Worm (Caenorhabditis elegans) whole organism, young adult: ENCODE results near the gene arr-1.

ENCODE experiments used
- B0035.1 ChIP-seq: sonication (generic microtip); optimal IDR thresholded peaks from 2 replicates; lab custom pipeline; 2016; ENCODE audit warnings: missing genetic modification characterization, mild to moderate bottlenecking, missing compliant biosample characterization, missing genotype, missing genetic modification reagents
- D2030.7 ChIP-seq: fragments of 200-800 bp; sonication (Bioruptor generic); IDR thresholded peaks from 2 replicates; pipeline ENCODE4 v1.3.6; 2022; ENCODE audit warnings: missing genetic modification reagents, missing genetic modification characterization, missing compliant biosample characterization
- F33H1.4 ChIP-seq: fragments of 200-800 bp; sonication (Bioruptor generic); IDR thresholded peaks from 2 replicates; pipeline ENCODE4 v1.3.6; 2022; ENCODE audit warnings: missing genetic modification reagents, missing genetic modification characterization, missing compliant biosample characterization
- F57A8.1 ChIP-seq: fragments of 200-800 bp; sonication (Bioruptor generic); optimal IDR thresholded peaks from 2 replicates; lab custom pipeline; 2018; ENCODE audit warnings: mild to moderate bottlenecking, missing genetic modification characterization, moderate library complexity, missing compliant biosample characterization
- F57C9.4 ChIP-seq: sonication (generic microtip); optimal IDR thresholded peaks from 2 replicates; lab custom pipeline; 2017; ENCODE audit warnings: mild to moderate bottlenecking, missing genetic modification characterization, missing compliant biosample characterization
- K12H6.12 ChIP-seq: fragments of 200-800 bp; sonication (Bioruptor generic); optimal IDR thresholded peaks from 2 replicates; lab custom pipeline; 2018; ENCODE audit warnings: mild to moderate bottlenecking, missing genetic modification characterization, missing compliant biosample characterization
- T07F8.4 ChIP-seq: sonication (generic microtip); optimal IDR thresholded peaks from 2 replicates; lab custom pipeline; 2016; ENCODE audit warnings: mild to moderate bottlenecking, missing genetic modification characterization, moderate library complexity, missing compliant biosample characterization
- Y67H2A.10 ChIP-seq: fragments of 200-800 bp; sonication (Bioruptor generic); conservative IDR thresholded peaks from 2 replicates; pipeline ENCODE4 v1.3.6; 2022; ENCODE audit warnings: missing genetic modification reagents, missing genetic modification characterization, missing compliant biosample characterization
- Y95B8A.8 ChIP-seq: fragments of 200-800 bp; sonication (Bioruptor generic); IDR thresholded peaks from 2 replicates; pipeline ENCODE4 v1.3.6; 2022; ENCODE audit warnings: missing genetic modification reagents, missing genetic modification characterization, missing compliant biosample characterization
- ZK185.1 ChIP-seq: sonication (generic microtip); optimal IDR thresholded peaks from 2 replicates; lab custom pipeline; 2016; ENCODE audit warnings: mild to moderate bottlenecking, missing genetic modification characterization, missing compliant biosample characterization; ENCODE audit not compliant: poor library complexity, severe bottlenecking
- aptf-3 ChIP-seq: fragments of 200-800 bp; sonication (Bioruptor generic); IDR thresholded peaks from 2 replicates; pipeline ENCODE4 v1.3.6; 2022; ENCODE audit warnings: missing genetic modification characterization, missing compliant biosample characterization
- attf-3 ChIP-seq: fragments of 200-800 bp; sonication (Bioruptor generic); conservative IDR thresholded peaks from 2 replicates; pipeline ENCODE4 v1.3.6; 2022; ENCODE audit warnings: missing genetic modification reagents, missing genetic modification characterization, missing compliant biosample characterization
- attf-5 ChIP-seq: fragments of 200-800 bp; sonication (Bioruptor generic); optimal IDR thresholded peaks from 2 replicates; lab custom pipeline; 2018; ENCODE audit warnings: mild to moderate bottlenecking, missing genetic modification characterization, missing compliant biosample characterization
- bed-2 ChIP-seq: fragments of 200-800 bp; sonication (Bioruptor generic); IDR thresholded peaks from 2 replicates; pipeline ENCODE4 v1.3.6; 2022; ENCODE audit warnings: missing genetic modification reagents, missing genetic modification characterization, missing compliant biosample characterization
- cebp-1 ChIP-seq, 2 experiments: fragments of 200-800 bp in 1 of 2; sonication (Bioruptor generic) in 1 of 2; sonication (generic microtip) in 1 of 2; IDR thresholded peaks in 1 of 2; optimal IDR thresholded peaks in 1 of 2; 2 replicates each; pipeline versions ENCODE4 v1.3.6 to Lab custom; 2017 to 2022; ENCODE audit warnings: missing compliant biosample characterization in 2 of 2, missing genetic modification characterization in 2 of 2, mild to moderate bottlenecking in 1 of 2, missing genetic modification reagents in 1 of 2, moderate library complexity in 1 of 2
- ceh-40 ChIP-seq: fragments of 200-800 bp; sonication (Bioruptor generic); IDR thresholded peaks from 2 replicates; pipeline ENCODE4 v1.3.6; 2022; ENCODE audit warnings: missing genetic modification characterization, missing compliant biosample characterization
- chd-7 ChIP-seq: sonication (generic microtip); optimal IDR thresholded peaks from 2 replicates; lab custom pipeline; 2016; ENCODE audit warnings: mild to moderate bottlenecking, missing genetic modification characterization, moderate library complexity, missing compliant biosample characterization
- die-1 ChIP-seq: sonication (generic microtip); optimal IDR thresholded peaks from 2 replicates; lab custom pipeline; 2016; ENCODE audit warnings: missing genotype, mild to moderate bottlenecking, missing genetic modification characterization, missing compliant biosample characterization
- dpl-1 ChIP-seq: fragments of 150-350 bp; optimal IDR thresholded peaks from 2 replicates; lab custom pipeline; 2014; ENCODE audit warnings: missing biosample characterization, missing genetic modification reagents, missing genetic modification characterization
- ets-4 ChIP-seq: fragments of 200-800 bp; sonication (Bioruptor generic); optimal IDR thresholded peaks from 2 replicates; lab custom pipeline; 2018; ENCODE audit warnings: mild to moderate bottlenecking, missing genetic modification characterization, missing compliant biosample characterization
- fkh-3 ChIP-seq: sonication (generic microtip); optimal IDR thresholded peaks from 2 replicates; lab custom pipeline; 2016; ENCODE audit warnings: mild to moderate bottlenecking, missing genetic modification characterization, missing compliant biosample characterization
- him-1 ChIP-seq: sonication (generic microtip); optimal IDR thresholded peaks from 2 replicates; lab custom pipeline; 2016; ENCODE audit warnings: missing genotype, missing genetic modification reagents, missing genetic modification characterization, missing compliant biosample characterization
- hlh-12 ChIP-seq: sonication (generic microtip); optimal IDR thresholded peaks from 2 replicates; lab custom pipeline; 2016; ENCODE audit warnings: missing genetic modification characterization, missing compliant biosample characterization
- hlh-26 ChIP-seq: fragments of 200-800 bp; sonication (Bioruptor generic); conservative IDR thresholded peaks from 2 replicates; pipeline ENCODE4 v1.3.6; 2022; ENCODE audit warnings: missing genetic modification reagents, missing genetic modification characterization, missing compliant biosample characterization
- hmg-1.2 ChIP-seq: fragments of 200-800 bp; sonication (Bioruptor generic); IDR thresholded peaks from 2 replicates; pipeline ENCODE4 v1.3.6; 2022; ENCODE audit warnings: missing genetic modification reagents, missing genetic modification characterization, missing compliant biosample characterization
- lsl-1 ChIP-seq: fragments of 200-800 bp; sonication (Bioruptor generic); optimal IDR thresholded peaks from 2 replicates; lab custom pipeline; 2018; ENCODE audit warnings: mild to moderate bottlenecking, missing genetic modification characterization, moderate library complexity, missing compliant biosample characterization
- lsy-27 ChIP-seq: sonication (generic microtip); optimal IDR thresholded peaks from 2 replicates; lab custom pipeline; 2017; ENCODE audit warnings: missing genetic modification characterization, mild to moderate bottlenecking, missing compliant biosample characterization, antibody characterized with exemption, missing genotype, borderline replicate concordance; ENCODE audit not compliant: insufficient read depth
- mes-4 ChIP-seq: sonication (generic microtip); optimal IDR thresholded peaks from 2 replicates; lab custom pipeline; 2016; ENCODE audit warnings: missing genotype, missing genetic modification characterization, missing compliant biosample characterization
- mxl-1 ChIP-seq: sonication (generic microtip); optimal IDR thresholded peaks from 2 replicates; lab custom pipeline; 2016; ENCODE audit warnings: missing genetic modification characterization, missing compliant biosample characterization
- nfya-1 ChIP-seq: sonication (generic microtip); optimal IDR thresholded peaks from 2 replicates; lab custom pipeline; 2017; ENCODE audit warnings: antibody characterized with exemption, missing compliant biosample characterization, missing genetic modification characterization, borderline replicate concordance; ENCODE audit not compliant: insufficient read depth
- nhr-80 ChIP-seq: sonication (generic microtip); optimal IDR thresholded peaks from 2 replicates; lab custom pipeline; 2016; ENCODE audit warnings: missing genetic modification characterization, missing compliant biosample characterization
- rcor-1 ChIP-seq: fragments of 200-800 bp; sonication (Bioruptor generic); IDR thresholded peaks from 2 replicates; pipeline ENCODE4 v1.3.6; 2022; ENCODE audit warnings: missing genetic modification reagents, missing genetic modification characterization, missing compliant biosample characterization
- rec-8 ChIP-seq, 2 experiments: sonication (generic microtip); optimal IDR thresholded peaks; 2 replicates each; lab custom pipeline; 2016; ENCODE audit warnings: mild to moderate bottlenecking in 2 of 2, missing genetic modification characterization in 2 of 2, missing genetic modification reagents in 2 of 2, missing genotype in 2 of 2, missing biosample characterization in 1 of 2, missing compliant biosample characterization in 1 of 2, moderate library complexity in 1 of 2
- rpc-1 ChIP-seq, 2 experiments: fragments of 150-350 bp in 1 of 2; sonication (generic microtip) in 1 of 2; optimal IDR thresholded peaks; 2 replicates each; lab custom pipeline; 2014 to 2018; ENCODE audit warnings: missing biosample characterization in 1 of 2, missing genetic modification characterization in 1 of 2, missing genetic modification reagents in 1 of 2, missing genotype in 1 of 2
- snpc-1.1 ChIP-seq: sonication (generic microtip); optimal IDR thresholded peaks from 2 replicates; lab custom pipeline; 2017; ENCODE audit warnings: missing genetic modification characterization, mild to moderate bottlenecking, missing compliant biosample characterization, antibody characterized with exemption, moderate library complexity, missing genotype, missing genetic modification reagents; ENCODE audit not compliant: insufficient read depth
- snpc-1.3 ChIP-seq: sonication (generic microtip); optimal IDR thresholded peaks from 2 replicates; lab custom pipeline; 2017; ENCODE audit warnings: missing genetic modification characterization, mild to moderate bottlenecking, missing compliant biosample characterization, antibody characterized with exemption, moderate library complexity, missing genotype, missing genetic modification reagents; ENCODE audit not compliant: insufficient read depth
- tbx-9 ChIP-seq: sonication (generic microtip); optimal IDR thresholded peaks from 2 replicates; lab custom pipeline; 2016; ENCODE audit warnings: borderline replicate concordance, missing genetic modification characterization, inconsistent platforms, missing compliant biosample characterization
- unc-130 ChIP-seq: sonication (generic microtip); optimal IDR thresholded peaks from 2 replicates; lab custom pipeline; 2016; ENCODE audit warnings: missing genetic modification reagents, missing genetic modification characterization, missing compliant biosample characterization
- zfh-2 ChIP-seq: fragments of 200-800 bp; sonication (Bioruptor generic); conservative IDR thresholded peaks from 2 replicates; pipeline ENCODE4 v1.3.6; 2022; ENCODE audit warnings: missing genetic modification reagents, missing genetic modification characterization, missing compliant biosample characterization
- zim-3 ChIP-seq: sonication (generic microtip); optimal IDR thresholded peaks from 2 replicates; lab custom pipeline; 2017; ENCODE audit warnings: mild to moderate bottlenecking, missing genetic modification characterization, moderate library complexity, missing compliant biosample characterization
- ztf-22 ChIP-seq: fragments of 200-800 bp; sonication (Bioruptor generic); optimal IDR thresholded peaks from 2 replicates; lab custom pipeline; 2018; ENCODE audit warnings: mild to moderate bottlenecking, missing genetic modification characterization, moderate library complexity, missing compliant biosample characterization
- ztf-26 ChIP-seq: sonication (generic microtip); optimal IDR thresholded peaks from 2 replicates; lab custom pipeline; 2017; ENCODE audit warnings: missing genetic modification characterization, missing compliant biosample characterization
- ztf-3 ChIP-seq: fragments of 200-800 bp; sonication (Bioruptor generic); optimal IDR thresholded peaks from 2 replicates; lab custom pipeline; 2018; ENCODE audit warnings: mild to moderate bottlenecking, missing genetic modification characterization, missing compliant biosample characterization

arr-1 gene

DNA sequence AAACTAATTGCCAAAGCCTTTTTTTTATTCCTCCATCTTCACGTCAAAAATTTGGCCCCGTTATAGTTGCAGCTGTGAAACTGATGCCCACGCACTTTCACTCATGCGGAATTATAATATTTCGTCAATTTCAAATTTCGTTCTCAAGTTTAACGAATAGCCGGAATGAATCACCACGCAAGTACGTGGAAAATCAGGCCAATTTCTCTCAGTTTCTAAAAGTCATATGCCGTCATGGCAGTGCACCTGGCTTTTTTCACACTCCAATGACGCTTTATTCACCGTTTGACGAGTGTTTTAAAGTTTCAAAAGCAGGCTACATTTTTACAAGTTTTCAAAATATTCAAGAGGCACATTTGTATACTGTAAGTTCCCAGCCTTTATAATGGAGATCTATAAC lies 2.7 kb upstream of the arr-1 start:
- no peak for TF ChIP-seq chd-7 (tag; lab: Kevin White, UChicago)
- TF ChIP-seq rec-8 (tag; optimal IDR thresholded peaks at IDR 0.05; lab: Kevin White, UChicago): no peak
- TF ChIP-seq hlh-26 (GFP tag; lab: Robert Waterston, UW): no peak
- no peak for TF ChIP-seq T07F8.4
- TF ChIP-seq rcor-1 (GFP tag; lab: Robert Waterston, UW): no peak
- TF ChIP-seq F57A8.1: no peak
- TF ChIP-seq dpl-1 (GFP tag; lab: Kevin White, UChicago): no peak
- no peak for TF ChIP-seq tbx-9 (tag; lab: Kevin White, UChicago)
- TF ChIP-seq cebp-1 (GFP tag; IDR thresholded peaks at IDR 0.05; lab: Robert Waterston, UW): no peak
- no peak for TF ChIP-seq cebp-1 (tag; optimal IDR thresholded peaks at IDR 0.05; lab: Kevin White, UChicago)
- TF ChIP-seq nhr-80: no peak
- TF ChIP-seq rpc-1 (optimal IDR thresholded peaks at IDR 0.05; lab: Kevin White, UChicago): no peak
- TF ChIP-seq rpc-1 (tag; optimal IDR thresholded peaks at IDR 0.05; lab: Kevin White, UChicago): no peak
- no peak for TF ChIP-seq B0035.1 (tag; lab: Kevin White, UChicago)
- TF ChIP-seq unc-130: no peak
- no peak for TF ChIP-seq F57C9.4 (tag; lab: Kevin White, UChicago)
- TF ChIP-seq hlh-12 (tag; lab: Kevin White, UChicago): no peak
- TF ChIP-seq D2030.7 (GFP tag; lab: Robert Waterston, UW): no peak
- TF ChIP-seq aptf-3 (GFP tag; lab: Robert Waterston, UW): no peak
- no peak for TF ChIP-seq die-1 (tag; lab: Kevin White, UChicago)
- no peak for TF ChIP-seq snpc-1.1 (tag; lab: Kevin White, UChicago)

- TF ChIP-seq mes-4 (tag; lab: Kevin White, UChicago) (no peak), snpc-1.3 (tag; lab: Kevin White, UChicago) (no peak), ztf-26 (tag; lab: Kevin White, UChicago) (no peak), him-1 (no peak), zim-3 (tag; lab: Kevin White, UChicago) (no peak), nfya-1 (tag; lab: Kevin White, UChicago) (no peak), lsl-1 (no peak), ceh-40 (GFP tag; lab: Robert Waterston, UW) (no peak), zfh-2 (GFP tag; lab: Robert Waterston, UW) (no peak), snpc-1.1 (tag; lab: Kevin White, UChicago) (no peak), bed-2 (GFP tag; lab: Robert Waterston, UW) (no peak), fkh-3 (tag; lab: Kevin White, UChicago) (no peak), hlh-26 (GFP tag; lab: Robert Waterston, UW) (no peak)
Measured at ce11 chrX:948783-949182, 1.8 kb upstream of the arr-1 start, which contains the start of gene sms-2. TSS of gene sms-2 (minus strand) at chrX:948883.

DNA sequence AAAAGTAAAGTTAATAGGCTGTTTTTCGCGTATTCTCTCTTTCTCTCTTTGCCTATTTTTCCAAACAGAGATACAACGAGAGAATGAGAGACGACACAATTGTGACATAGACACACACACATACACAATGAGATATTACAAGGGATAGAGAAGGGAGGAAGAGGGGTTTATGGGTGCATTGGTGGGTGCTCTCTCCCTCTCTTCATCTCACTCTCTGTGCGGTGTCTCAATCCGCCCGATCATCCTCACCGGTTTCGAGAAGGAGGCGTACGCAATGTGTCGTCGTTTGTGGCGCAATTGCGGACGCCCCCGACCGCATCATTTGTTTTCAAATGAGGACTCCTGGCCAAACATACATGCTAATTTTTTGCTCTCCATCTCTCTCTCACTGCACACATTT lies 1.1 kb upstream of the arr-1 start:
- no peak for TF ChIP-seq mxl-1 (tag; lab: Kevin White, UChicago)
- peak; percentile 28 for TF ChIP-seq die-1 (tag; lab: Kevin White, UChicago)
- peak; percentile 80 for TF ChIP-seq attf-5 (GFP tag; lab: Kevin White, UChicago)
- TF ChIP-seq unc-130: no peak
- TF ChIP-seq Y95B8A.8 (GFP tag; lab: Robert Waterston, UW): 0 out of 2 replicates have a peak, but pooled peaks have one; percentile 27
- TF ChIP-seq ceh-40 (GFP tag; lab: Robert Waterston, UW): no peak
- TF ChIP-seq attf-3 (GFP tag; lab: Robert Waterston, UW): peak; percentile 63; the same call in 1 of the 2 replicates
- TF ChIP-seq F33H1.4: no peak
- peak; percentile 59 for TF ChIP-seq chd-7 (tag; lab: Kevin White, UChicago)
- TF ChIP-seq D2030.7 (GFP tag; lab: Robert Waterston, UW): no peak
- TF ChIP-seq bed-2 (GFP tag; lab: Robert Waterston, UW): 0 out of 2 replicates have a peak, but pooled peaks have one; percentile 42
- peak; percentile 97 for TF ChIP-seq K12H6.12 (tag; lab: Kevin White, UChicago)
- TF ChIP-seq ZK185.1 (tag; lab: Kevin White, UChicago): peak; percentile 37
- no peak for TF ChIP-seq zim-3 (tag; lab: Kevin White, UChicago)
- peak; percentile 63 for TF ChIP-seq B0035.1 (tag; lab: Kevin White, UChicago)
- TF ChIP-seq ets-4 (GFP tag; lab: Kevin White, UChicago): no peak
- TF ChIP-seq ztf-22 (GFP tag; lab: Kevin White, UChicago): no peak
- no peak for TF ChIP-seq lsy-27 (tag; lab: Kevin White, UChicago)
- peak; percentile 61 for TF ChIP-seq hmg-1.2 (GFP tag; lab: Robert Waterston, UW)
- TF ChIP-seq Y67H2A.10: no peak
- no peak for TF ChIP-seq ztf-3 (GFP tag; lab: Kevin White, UChicago)
